Worm (Caenorhabditis elegans) whole organism, L1 larva: ENCODE results near the gene col-162.

Experiments
- C04F5.9 ChIP-seq: sonication (generic microtip); optimal IDR thresholded peaks from 2 replicates; lab custom pipeline; 2016; ENCODE audit warnings: missing genetic modification characterization, missing compliant biosample characterization
- F16B12.6 ChIP-seq: fragments of 150-350 bp; optimal IDR thresholded peaks from 2 replicates; lab custom pipeline; 2014; ENCODE audit warnings: missing biosample characterization, missing genetic modification characterization
- aha-1 ChIP-seq: fragments of 150-350 bp; optimal IDR thresholded peaks from 2 replicates; lab custom pipeline; 2014; ENCODE audit warnings: missing biosample characterization, missing genetic modification characterization
- aly-2 ChIP-seq: fragments of 150-350 bp; optimal IDR thresholded peaks from 2 replicates; lab custom pipeline; 2014; ENCODE audit warnings: missing biosample characterization, missing genetic modification characterization
- blmp-1 ChIP-seq: fragments of 150-350 bp; optimal IDR thresholded peaks from 2 replicates; lab custom pipeline; 2014; ENCODE audit warnings: missing biosample characterization, missing genetic modification characterization
- ceh-63 ChIP-seq: fragments of 200-800 bp; sonication (Bioruptor generic); optimal IDR thresholded peaks from 2 replicates; lab custom pipeline; 2018; ENCODE audit warnings: mild to moderate bottlenecking, missing genetic modification characterization, missing compliant biosample characterization
- ceh-82 ChIP-seq, 3 experiments: fragments of 150-350 bp in 1 of 3; sonication (generic microtip) in 2 of 3; optimal IDR thresholded peaks; 2 replicates each; lab custom pipeline; 2014 to 2017; ENCODE audit warnings: missing biosample characterization in 3 of 3, missing genetic modification characterization in 3 of 3
- ces-1 ChIP-seq: fragments of 150-350 bp; optimal IDR thresholded peaks from 2 replicates; lab custom pipeline; 2014; ENCODE audit warnings: missing biosample characterization, missing genetic modification reagents, missing genetic modification characterization
- dpl-1 ChIP-seq, 3 experiments: fragments of 150-350 bp in 2 of 3; sonication (generic microtip) in 1 of 3; optimal IDR thresholded peaks; 2 replicates each; lab custom pipeline; 2014 to 2017; ENCODE audit warnings: missing biosample characterization in 3 of 3, missing genetic modification characterization in 3 of 3, missing genetic modification reagents in 3 of 3
- efl-1 ChIP-seq, 4 experiments: fragments of 150-350 bp; optimal IDR thresholded peaks in 3 of 4; peaks in 1 of 4; 1 replicate in 1 of 4; 2 replicates in 3 of 4; lab custom pipeline; 2014; ENCODE audit warnings: missing biosample characterization in 2 of 4, missing genetic modification characterization in 2 of 4, missing genetic modification reagents in 2 of 4
- efl-3 ChIP-seq: fragments of 200-800 bp; sonication (Bioruptor generic); optimal IDR thresholded peaks from 2 replicates; lab custom pipeline; 2018; ENCODE audit warnings: mild to moderate bottlenecking, missing genetic modification characterization, missing compliant biosample characterization
- egl-13 ChIP-seq: sonication (generic microtip); optimal IDR thresholded peaks from 2 replicates; lab custom pipeline; 2016; ENCODE audit warnings: missing genotype, missing genetic modification reagents, missing genetic modification characterization, missing compliant biosample characterization
- elt-2 ChIP-seq: sonication (generic microtip); optimal IDR thresholded peaks from 2 replicates; lab custom pipeline; 2016; ENCODE audit warnings: missing genetic modification characterization, mild to moderate bottlenecking, inconsistent platforms, missing compliant biosample characterization, missing genetic modification reagents
- ets-5 ChIP-seq: fragments of 200-800 bp; sonication (Bioruptor generic); IDR thresholded peaks from 2 replicates; pipeline ENCODE4 v1.3.6; 2022; ENCODE audit warnings: missing genetic modification characterization, missing compliant biosample characterization
- fkh-8 ChIP-seq: sonication (generic microtip); optimal IDR thresholded peaks from 2 replicates; lab custom pipeline; 2016; ENCODE audit warnings: mild to moderate bottlenecking, missing genetic modification characterization, missing compliant biosample characterization
- fos-1 ChIP-seq: fragments of 150-350 bp; optimal IDR thresholded peaks from 2 replicates; lab custom pipeline; 2014; ENCODE audit warnings: missing biosample characterization, missing genetic modification characterization
- irx-1 ChIP-seq: sonication (generic microtip); optimal IDR thresholded peaks from 2 replicates; lab custom pipeline; 2016; ENCODE audit warnings: missing genetic modification characterization, missing compliant biosample characterization
- isw-1 ChIP-seq: fragments of 200-800 bp; sonication (Bioruptor generic); IDR thresholded peaks from 2 replicates; pipeline ENCODE4 v1.3.6; 2022; ENCODE audit warnings: missing genetic modification characterization, missing compliant biosample characterization
- lin-14 ChIP-seq: fragments of 200-800 bp; sonication (Bioruptor generic); optimal IDR thresholded peaks from 2 replicates; lab custom pipeline; 2018; ENCODE audit warnings: mild to moderate bottlenecking, missing genetic modification characterization, moderate library complexity, missing compliant biosample characterization
- lin-15B ChIP-seq: fragments of 150-350 bp; sonication (generic microtip); optimal IDR thresholded peaks from 3 replicates; lab custom pipeline; 2014; ENCODE audit warnings: missing biosample characterization, missing genetic modification characterization
- lin-35 ChIP-seq, 2 experiments: fragments of 150-350 bp; optimal IDR thresholded peaks; 2 replicates each; lab custom pipeline; 2014; ENCODE audit warnings: missing biosample characterization in 2 of 2, missing genetic modification characterization in 2 of 2, missing genetic modification reagents in 2 of 2
- lin-39 ChIP-seq: fragments of 150-350 bp; optimal IDR thresholded peaks from 2 replicates; lab custom pipeline; 2014; ENCODE audit warnings: missing biosample characterization, missing genetic modification reagents, missing genetic modification characterization
- lir-3 ChIP-seq: sonication (generic microtip); optimal IDR thresholded peaks from 2 replicates; lab custom pipeline; 2016; ENCODE audit warnings: mild to moderate bottlenecking, missing genetic modification characterization, moderate library complexity, missing compliant biosample characterization; ENCODE audit not compliant: poor library complexity
- lsy-2 ChIP-seq, 2 experiments: fragments of 150-350 bp; optimal IDR thresholded peaks; 2 replicates each; lab custom pipeline; 2014; ENCODE audit warnings: missing biosample characterization in 2 of 2, missing genetic modification characterization in 2 of 2
- mdl-1 ChIP-seq, 2 experiments: fragments of 150-350 bp; optimal IDR thresholded peaks; 2 replicates each; lab custom pipeline; 2014 to 2017; ENCODE audit warnings: missing biosample characterization in 2 of 2, missing genetic modification characterization in 2 of 2, inconsistent platforms in 1 of 2
- mef-2 ChIP-seq: fragments of 150-350 bp; optimal IDR thresholded peaks from 2 replicates; lab custom pipeline; 2014; ENCODE audit warnings: missing biosample characterization, missing genetic modification characterization
- nhr-11 ChIP-seq: fragments of 150-350 bp; optimal IDR thresholded peaks from 2 replicates; lab custom pipeline; 2014; ENCODE audit warnings: missing biosample characterization, missing genetic modification characterization
- nhr-12 ChIP-seq: sonication (generic microtip); optimal IDR thresholded peaks from 2 replicates; lab custom pipeline; 2017; ENCODE audit warnings: missing biosample characterization, missing genetic modification characterization
- nhr-237 ChIP-seq: fragments of 150-350 bp; optimal IDR thresholded peaks from 2 replicates; lab custom pipeline; 2014; ENCODE audit warnings: missing biosample characterization, missing genetic modification characterization
- nhr-47 ChIP-seq: sonication (generic microtip); optimal IDR thresholded peaks from 2 replicates; lab custom pipeline; 2016; ENCODE audit warnings: mild to moderate bottlenecking, missing genetic modification characterization, moderate library complexity, missing compliant biosample characterization
- nhr-77 ChIP-seq: fragments of 150-350 bp; optimal IDR thresholded peaks from 2 replicates; lab custom pipeline; 2014; ENCODE audit warnings: missing biosample characterization, missing genetic modification characterization
- pax-3 ChIP-seq: fragments of 200-800 bp; sonication (Bioruptor generic); optimal IDR thresholded peaks from 2 replicates; lab custom pipeline; 2018; ENCODE audit warnings: mild to moderate bottlenecking, missing genetic modification characterization, moderate library complexity, missing compliant biosample characterization
- rnt-1 ChIP-seq: sonication (generic microtip); optimal IDR thresholded peaks from 2 replicates; lab custom pipeline; 2016; ENCODE audit warnings: mild to moderate bottlenecking, missing genetic modification characterization, moderate library complexity, missing compliant biosample characterization
- skn-1 ChIP-seq: fragments of 150-350 bp; optimal IDR thresholded peaks from 2 replicates; lab custom pipeline; 2014; ENCODE audit warnings: missing biosample characterization, missing genetic modification characterization
- snpc-4 ChIP-seq: fragments of 150-350 bp; optimal IDR thresholded peaks from 2 replicates; lab custom pipeline; 2014; ENCODE audit warnings: missing biosample characterization, missing genetic modification characterization
- snu-23 ChIP-seq: sonication (generic microtip); optimal IDR thresholded peaks from 2 replicates; lab custom pipeline; 2016; ENCODE audit warnings: missing genetic modification characterization, missing compliant biosample characterization
- sox-4 ChIP-seq: sonication (generic microtip); optimal IDR thresholded peaks from 2 replicates; lab custom pipeline; 2016; ENCODE audit warnings: missing genetic modification characterization, missing compliant biosample characterization
- sptf-1 ChIP-seq: fragments of 150-350 bp; optimal IDR thresholded peaks from 2 replicates; lab custom pipeline; 2014; ENCODE audit warnings: missing biosample characterization, missing genetic modification characterization
- sup-37 ChIP-seq: fragments of 200-800 bp; sonication (Bioruptor generic); optimal IDR thresholded peaks from 2 replicates; lab custom pipeline; 2018; ENCODE audit warnings: mild to moderate bottlenecking, missing genetic modification characterization, missing compliant biosample characterization
- swsn-7 ChIP-seq: sonication (generic microtip); optimal IDR thresholded peaks from 2 replicates; lab custom pipeline; 2016; ENCODE audit warnings: missing genetic modification characterization, missing compliant biosample characterization
- tbx-2 ChIP-seq: sonication (generic microtip); optimal IDR thresholded peaks from 2 replicates; lab custom pipeline; 2016; ENCODE audit warnings: missing genetic modification characterization, missing compliant biosample characterization
- unc-98 ChIP-seq: fragments of 200-800 bp; sonication (Bioruptor generic); IDR thresholded peaks from 2 replicates; pipeline ENCODE4 v1.3.6; 2022; ENCODE audit warnings: missing genetic modification characterization, missing compliant biosample characterization
- zag-1 ChIP-seq: fragments of 150-350 bp; optimal IDR thresholded peaks from 2 replicates; lab custom pipeline; 2014; ENCODE audit warnings: missing biosample characterization, missing genetic modification characterization
- zip-4 ChIP-seq: fragments of 200-800 bp; sonication (Bioruptor generic); optimal IDR thresholded peaks from 2 replicates; lab custom pipeline; 2018; ENCODE audit warnings: mild to moderate bottlenecking, missing genetic modification characterization, moderate library complexity, missing compliant biosample characterization
- ztf-11 ChIP-seq, 2 experiments: sonication (generic microtip); optimal IDR thresholded peaks; 2 replicates each; lab custom pipeline; 2016 to 2017; ENCODE audit warnings: missing genetic modification characterization in 2 of 2, missing biosample characterization in 1 of 2, missing compliant biosample characterization in 1 of 2

col-162 gene

ce11 chrV:13457858-13458257, 16.1 kb downstream of the col-162 start, which contains the start of gene F25H9.2 (continued):
- TF ChIP-seq mdl-1 (tag; optimal IDR thresholded peaks at IDR 0.05; lab: Kevin White, UChicago) (peak in 1 of 2 experiments; percentile 2), nhr-12 (no peak), sup-37 (GFP tag; lab: Kevin White, UChicago) (no peak), aly-2 (tag; lab: Kevin White, UChicago) (no peak), aha-1 (tag; lab: Kevin White, UChicago) (no peak), isw-1 (GFP tag; lab: Robert Waterston, UW) (no peak), swsn-7 (tag; lab: Kevin White, UChicago) (no peak)

ce11 chrV:13459323-13459722, 17.6 kb downstream of the col-162 start, which contains the start of gene bath-39:
Gene bath-39 (plus strand): TSS chrV:13459459.
- TF ChIP-seq skn-1 (no peak), lsy-2 (tag; optimal IDR thresholded peaks at IDR 0.05; lab: Kevin White, UChicago) (peak in 1 of 2 experiments; percentile 40), nhr-237 (no peak), fos-1 (no peak), ztf-11 (tag; optimal IDR thresholded peaks at IDR 0.05; lab: Kevin White, UChicago) (no peak), lir-3 (tag; lab: Kevin White, UChicago) (no peak), ets-5 (GFP tag; lab: Robert Waterston, UW) (no peak), efl-3 (GFP tag; lab: Kevin White, UChicago) (no peak), elt-2 (no peak), sup-37 (GFP tag; lab: Kevin White, UChicago) (no peak), zag-1 (tag; lab: Kevin White, UChicago) (no peak), blmp-1 (peak; percentile 22), nhr-11 (tag; lab: Kevin White, UChicago) (no peak), tbx-2 (tag; lab: Kevin White, UChicago) (no peak), nhr-12 (no peak), ceh-82 (tag; optimal IDR thresholded peaks at IDR 0.05; lab: Kevin White, UChicago) (no peak), zip-4 (GFP tag; lab: Kevin White, UChicago) (no peak), rnt-1 (tag; lab: Kevin White, UChicago) (peak; percentile 32), sptf-1 (tag; lab: Kevin White, UChicago) (no peak), pax-3 (tag; lab: Kevin White, UChicago) (no peak), lin-35 (GFP tag; optimal IDR thresholded peaks at IDR 0.05; lab: Kevin White, UChicago) (peak; percentile 18 to 35), efl-1 (optimal IDR thresholded peaks at IDR 0.05; lab: Kevin White, UChicago) (peak in 1 of 2 experiments; percentile 28), efl-1 (GFP tag; optimal IDR thresholded peaks at IDR 0.05 in 1 of 2; lab: Kevin White, UChicago) (peak; percentile 19 to 84), sox-4 (tag; lab: Kevin White, UChicago) (no peak), fkh-8 (tag; lab: Kevin White, UChicago) (no peak), mef-2 (no peak), snpc-4 (tag; lab: Kevin White, UChicago) (no peak), unc-98 (GFP tag; lab: Robert Waterston, UW) (no peak), C04F5.9 (tag; lab: Kevin White, UChicago) (no peak), ces-1 (no peak), egl-13 (tag; lab: Kevin White, UChicago) (no peak), ceh-63 (GFP tag; lab: Kevin White, UChicago) (no peak), nhr-77 (tag; lab: Kevin White, UChicago) (no peak), lin-14 (GFP tag; lab: Kevin White, UChicago) (no peak), snu-23 (peak; percentile 28), dpl-1 (GFP tag; optimal IDR thresholded peaks at IDR 0.05; lab: Kevin White, UChicago) (peak in 2 of 3 experiments; percentile 19 to 48), lin-39 (tag; lab: Kevin White, UChicago) (no peak), lin-15B (tag; lab: Kevin White, UChicago) (peak; percentile 1), irx-1 (tag; lab: Kevin White, UChicago) (no peak), nhr-47 (tag; lab: Kevin White, UChicago) (no peak), F16B12.6 (peak; percentile 81)
